Worm (Caenorhabditis elegans): ENCODE data around the gene Y9C2UA.1.

Gene Y9C2UA.1

DNA sequence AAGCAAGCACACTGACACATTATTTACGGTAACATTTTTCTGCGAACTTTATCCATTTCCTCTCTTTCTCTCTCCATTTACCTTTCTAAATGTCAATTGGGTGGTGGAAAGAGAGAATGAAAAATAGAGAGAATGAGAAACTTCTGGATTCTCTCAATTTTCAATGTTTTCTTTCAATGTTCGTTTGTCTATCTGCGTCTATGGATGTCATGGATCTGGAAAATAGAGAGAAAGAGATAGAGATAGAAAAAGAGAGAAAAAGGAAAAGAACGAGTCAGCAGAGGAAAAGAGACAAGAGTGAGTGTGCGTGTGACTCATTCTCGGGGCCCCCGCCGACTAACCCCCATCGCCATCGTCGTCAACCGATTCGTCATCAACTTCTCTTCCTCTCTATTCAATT is 26.6 kb upstream of the Y9C2UA.1 start, which contains the start of gene jun-1:
Gene jun-1 (plus strand): TSS at position 307 of the 400 bp plus-strand sequence.
- TF ChIP-seq egrh-3 (GFP tag; IDR thresholded peaks at IDR 0.05) = 0 out of 2 replicates have a peak, but pooled peaks have one; percentile 20
- peak; percentile 89 for TF ChIP-seq lin-40 (tag; optimal IDR thresholded peaks at IDR 0.05)
- peak; percentile 34 for TF ChIP-seq ZK185.1 (tag; optimal IDR thresholded peaks at IDR 0.05; ENCODE audit: poor library complexity, severe bottlenecking)
- TF ChIP-seq snpc-4 (GFP tag; optimal IDR thresholded peaks at IDR 0.05) = no peak
- TF ChIP-seq snpc-4 (tag; optimal IDR thresholded peaks at IDR 0.05) = peak in 3 of 4 experiments; percentile 3 to 36 (median 26)
- peak; percentile 94 for TF ChIP-seq zfh-2 (GFP tag; conservative IDR thresholded peaks at IDR 0.05)
- TF ChIP-seq cebp-1 (GFP tag; IDR thresholded peaks at IDR 0.05) = no peak
- peak; percentile 78 for TF ChIP-seq cebp-1 (tag; optimal IDR thresholded peaks at IDR 0.05)
- TF ChIP-seq egl-44 (GFP tag; IDR thresholded peaks at IDR 0.05) = no peak
- no peak for TF ChIP-seq xnd-1 (tag; optimal IDR thresholded peaks at IDR 0.05)
- no peak for TF ChIP-seq rec-8 (tag; optimal IDR thresholded peaks at IDR 0.05)
- peak; percentile 41 for TF ChIP-seq nhr-80 (tag; optimal IDR thresholded peaks at IDR 0.05)
- no peak for TF ChIP-seq ekl-4 (GFP tag; IDR thresholded peaks at IDR 0.05)
- TF ChIP-seq lin-54 (GFP tag; optimal IDR thresholded peaks at IDR 0.05) = peak; percentile 28
- TF ChIP-seq ceh-27 (GFP tag; optimal IDR thresholded peaks at IDR 0.05) = peak; percentile 71
- TF ChIP-seq let-607 (tag; optimal IDR thresholded peaks at IDR 0.05) = no peak
- TF ChIP-seq attf-5 (GFP tag; optimal IDR thresholded peaks at IDR 0.05) = peak; percentile 69
- TF ChIP-seq somi-1 (GFP tag; optimal IDR thresholded peaks at IDR 0.05) = peak; percentile 76
- TF ChIP-seq nhr-90 (tag; optimal IDR thresholded peaks at IDR 0.05) = no peak
- 0 out of 2 replicates have a peak, but pooled peaks have one; percentile 20 for TF ChIP-seq hsf-1 (GFP tag; IDR thresholded peaks at IDR 0.05)
- TF ChIP-seq K11D2.4 (GFP tag; IDR thresholded peaks at IDR 0.05) = peak; percentile 59
- no peak for TF ChIP-seq aptf-2 (GFP tag; conservative IDR thresholded peaks at IDR 0.05)
- peak; percentile 24; the same call in 1 of the 2 replicates for TF ChIP-seq B0336.3 (GFP tag; IDR thresholded peaks at IDR 0.05)
- TF ChIP-seq lin-35 (GFP tag; optimal IDR thresholded peaks at IDR 0.05) = peak in 1 of 3 experiments; percentile 77
- peak; percentile 21 for TF ChIP-seq tbp1 (GFP tag; optimal IDR thresholded peaks at IDR 0.05)
- TF ChIP-seq atf-7 (tag; optimal IDR thresholded peaks at IDR 0.05) = peak; percentile 20
- peak; percentile 71 for TF ChIP-seq pbrm-1 (GFP tag; IDR thresholded peaks at IDR 0.05)
- TF ChIP-seq madf-10 (tag; optimal IDR thresholded peaks at IDR 0.05) = peak; percentile 41
- no peak for TF ChIP-seq sdz-38 (tag; optimal IDR thresholded peaks at IDR 0.05)
- TF ChIP-seq unc-62 (GFP tag; optimal IDR thresholded peaks at IDR 0.05) = peak; percentile 37
- TF ChIP-seq dox-1 (GFP tag; IDR thresholded peaks at IDR 0.05) = peak; percentile 66
- no peak for TF ChIP-seq F49E8.2 (tag; optimal IDR thresholded peaks at IDR 0.05; ENCODE audit: insufficient read depth)
- TF ChIP-seq ztf-26 (tag; optimal IDR thresholded peaks at IDR 0.05) = peak; percentile 69
- TF ChIP-seq C06A6.2 (GFP tag; conservative IDR thresholded peaks at IDR 0.05) = peak; percentile 54
- peak; percentile 81 for TF ChIP-seq hmg-1.2 (GFP tag; IDR thresholded peaks at IDR 0.05)
- TF ChIP-seq K12H6.12 (tag; optimal IDR thresholded peaks at IDR 0.05) = peak; percentile 72
- TF ChIP-seq rpc-1 (optimal IDR thresholded peaks at IDR 0.05) = peak; percentile 17
- no peak for TF ChIP-seq rpc-1 (tag; optimal IDR thresholded peaks at IDR 0.05)
- TF ChIP-seq rcor-1 (GFP tag; IDR thresholded peaks at IDR 0.05) = peak; percentile 49
- no peak for TF ChIP-seq athp-1 (tag; optimal IDR thresholded peaks at IDR 0.05)
- TF ChIP-seq gei-17 (GFP tag; optimal IDR thresholded peaks at IDR 0.05) = peak; percentile 23
